Worm (Caenorhabditis elegans) whole organism, L4 larva: ENCODE measurements around the gene mfsd-13.2.

Experiments used
- D1046.2 ChIP-seq: fragments of 200-800 bp; sonication (Bioruptor generic); IDR thresholded peaks from 2 replicates; pipeline ENCODE4 v1.3.6; 2022; ENCODE audit warnings: missing genetic modification characterization, missing compliant biosample characterization
- F10B5.3 ChIP-seq: sonication (generic microtip); optimal IDR thresholded peaks from 2 replicates; lab custom pipeline; 2016; ENCODE audit warnings: mild to moderate bottlenecking, missing genetic modification characterization, missing compliant biosample characterization
- F44E2.7 ChIP-seq: fragments of 200-800 bp; sonication (Bioruptor generic); IDR thresholded peaks from 2 replicates; pipeline ENCODE4 v2.1.2; 2022; ENCODE audit warnings: missing genetic modification characterization, missing compliant biosample characterization
- F49E8.2 ChIP-seq: sonication (generic microtip); optimal IDR thresholded peaks from 2 replicates; lab custom pipeline; 2016; ENCODE audit warnings: missing compliant biosample characterization, mild to moderate bottlenecking, missing genetic modification characterization, borderline replicate concordance
- Y105C5A.15 ChIP-seq: fragments of 200-800 bp; sonication (Bioruptor generic); IDR thresholded peaks from 2 replicates; pipeline ENCODE4 v1.3.6; 2022; ENCODE audit warnings: missing genetic modification characterization, missing compliant biosample characterization
- Y48G9A.11 ChIP-seq: fragments of 200-800 bp; sonication (Bioruptor generic); IDR thresholded peaks from 2 replicates; pipeline ENCODE4 v1.3.6; 2022; ENCODE audit warnings: missing genetic modification reagents, missing genetic modification characterization, missing compliant biosample characterization
- ZK337.2 ChIP-seq: fragments of 200-800 bp; sonication (Bioruptor generic); IDR thresholded peaks from 2 replicates; pipeline ENCODE4 v1.3.6; 2022; ENCODE audit warnings: missing genetic modification reagents, missing genetic modification characterization, missing compliant biosample characterization
- aha-1 ChIP-seq: fragments of 150-350 bp; peaks from one replicate; lab custom pipeline; 2014; ENCODE audit warnings: missing biosample characterization, missing genetic modification characterization
- arid-1 ChIP-seq: fragments of 200-800 bp; sonication (Bioruptor generic); conservative IDR thresholded peaks from 2 replicates; pipeline ENCODE4 v1.3.6; 2022; ENCODE audit warnings: missing genetic modification reagents, missing genetic modification characterization, missing compliant biosample characterization
- attf-4 ChIP-seq: sonication (generic microtip); optimal IDR thresholded peaks from 3 replicates; lab custom pipeline; 2017; ENCODE audit warnings: missing biosample characterization, missing genetic modification characterization
- ceh-20 ChIP-seq: fragments of 200-800 bp; sonication (Bioruptor generic); IDR thresholded peaks from 2 replicates; pipeline ENCODE4 v1.3.6; 2022; ENCODE audit warnings: missing genetic modification reagents, missing genetic modification characterization, missing compliant biosample characterization
- ceh-44 ChIP-seq: fragments of 200-800 bp; sonication (Bioruptor generic); IDR thresholded peaks from 2 replicates; pipeline ENCODE4 v1.3.6; 2022; ENCODE audit warnings: missing genetic modification reagents, missing genetic modification characterization, missing compliant biosample characterization
- daf-12 ChIP-seq: fragments of 150-350 bp; optimal IDR thresholded peaks from 2 replicates; lab custom pipeline; 2014; ENCODE audit warnings: missing biosample characterization, missing genetic modification reagents, missing genetic modification characterization
- daf-19 ChIP-seq: fragments of 200-800 bp; sonication (Bioruptor generic); conservative IDR thresholded peaks from 2 replicates; pipeline ENCODE4 v1.3.6; 2022; ENCODE audit warnings: missing genetic modification characterization, missing compliant biosample characterization
- dpl-1 ChIP-seq: fragments of 150-350 bp; optimal IDR thresholded peaks from 2 replicates; lab custom pipeline; 2014; ENCODE audit warnings: missing biosample characterization, missing genetic modification reagents, missing genetic modification characterization
- dve-1 ChIP-seq: sonication (generic microtip); optimal IDR thresholded peaks from 2 replicates; lab custom pipeline; 2017; ENCODE audit warnings: antibody characterized with exemption, mild to moderate bottlenecking, missing genetic modification characterization, missing compliant biosample characterization; ENCODE audit not compliant: insufficient read depth
- fos-1 ChIP-seq: fragments of 150-350 bp; optimal IDR thresholded peaks from 2 replicates; lab custom pipeline; 2014; ENCODE audit warnings: missing biosample characterization, missing genetic modification characterization
- gei-8 ChIP-seq: fragments of 200-800 bp; sonication (Bioruptor generic); optimal IDR thresholded peaks from 2 replicates; lab custom pipeline; 2018; ENCODE audit warnings: mild to moderate bottlenecking, missing genetic modification characterization, missing compliant biosample characterization
- hlh-30 ChIP-seq: sonication (generic microtip); optimal IDR thresholded peaks from 2 replicates; lab custom pipeline; 2017; ENCODE audit warnings: antibody characterized with exemption, mild to moderate bottlenecking, missing genetic modification characterization, missing compliant biosample characterization; ENCODE audit not compliant: insufficient read depth
- hmg-1.1 ChIP-seq: fragments of 200-800 bp; sonication (Bioruptor generic); IDR thresholded peaks from 2 replicates; pipeline ENCODE4 v1.3.6; 2022; ENCODE audit warnings: missing genetic modification reagents, missing genetic modification characterization, missing compliant biosample characterization
- jun-1 ChIP-seq: fragments of 150-350 bp; optimal IDR thresholded peaks from 2 replicates; lab custom pipeline; 2014; ENCODE audit warnings: missing biosample characterization, missing genetic modification reagents, missing genetic modification characterization
- lin-13 ChIP-seq: fragments of 150-350 bp; optimal IDR thresholded peaks from 2 replicates; lab custom pipeline; 2014; ENCODE audit warnings: missing biosample characterization, missing genetic modification reagents, missing genetic modification characterization
- lin-15B ChIP-seq: fragments of 150-350 bp; sonication (generic microtip); optimal IDR thresholded peaks from 3 replicates; lab custom pipeline; 2014; ENCODE audit warnings: missing biosample characterization, missing genetic modification characterization
- lin-38 ChIP-seq: fragments of 200-800 bp; sonication (Bioruptor generic); IDR thresholded peaks from 2 replicates; pipeline ENCODE4 v1.3.6; 2022; ENCODE audit warnings: missing genetic modification reagents, missing genetic modification characterization, missing compliant biosample characterization
- lir-3 ChIP-seq: sonication (generic microtip); optimal IDR thresholded peaks from 2 replicates; lab custom pipeline; 2016; ENCODE audit warnings: mild to moderate bottlenecking, missing genetic modification characterization, missing compliant biosample characterization
- lsy-2 ChIP-seq, 2 experiments: fragments of 150-350 bp in 1 of 2; sonication (generic microtip) in 1 of 2; optimal IDR thresholded peaks; 2 replicates each; lab custom pipeline; 2014 to 2017; ENCODE audit warnings: missing biosample characterization in 2 of 2, missing genetic modification characterization in 2 of 2
- madf-9 ChIP-seq: fragments of 200-800 bp; sonication (Bioruptor generic); conservative IDR thresholded peaks from 2 replicates; pipeline ENCODE4 v1.3.6; 2022; ENCODE audit warnings: missing genetic modification reagents, missing genetic modification characterization, missing compliant biosample characterization
- mdt-29 ChIP-seq: fragments of 200-800 bp; sonication (Bioruptor generic); IDR thresholded peaks from 2 replicates; pipeline ENCODE4 v1.3.6; 2022; ENCODE audit warnings: missing genetic modification reagents, missing genetic modification characterization, missing compliant biosample characterization
- mep-1 ChIP-seq: fragments of 150-350 bp; sonication (generic microtip); optimal IDR thresholded peaks from 3 replicates; lab custom pipeline; 2014; ENCODE audit warnings: missing biosample characterization, missing genetic modification characterization
- mxl-2 ChIP-seq: fragments of 200-800 bp; sonication (Bioruptor generic); conservative IDR thresholded peaks from 2 replicates; pipeline ENCODE4 v1.3.6; 2022; ENCODE audit warnings: missing genetic modification reagents, missing genetic modification characterization, missing compliant biosample characterization
- nhr-11 ChIP-seq: fragments of 150-350 bp; optimal IDR thresholded peaks from 2 replicates; lab custom pipeline; 2014; ENCODE audit warnings: missing biosample characterization, missing genetic modification characterization
- nhr-25 ChIP-seq: sonication (generic microtip); optimal IDR thresholded peaks from 2 replicates; lab custom pipeline; 2017; ENCODE audit warnings: missing genetic modification characterization, mild to moderate bottlenecking, missing compliant biosample characterization, antibody characterized with exemption, moderate library complexity, borderline replicate concordance; ENCODE audit not compliant: insufficient read depth
- nhr-28 ChIP-seq: fragments of 150-350 bp; optimal IDR thresholded peaks from 2 replicates; lab custom pipeline; 2014; ENCODE audit warnings: missing biosample characterization, missing genetic modification characterization
- nhr-48 ChIP-seq: sonication (generic microtip); optimal IDR thresholded peaks from 2 replicates; lab custom pipeline; 2016; ENCODE audit warnings: mild to moderate bottlenecking, missing genetic modification characterization, missing compliant biosample characterization
- nhr-77 ChIP-seq: fragments of 150-350 bp; optimal IDR thresholded peaks from 2 replicates; lab custom pipeline; 2014; ENCODE audit warnings: missing biosample characterization, missing genetic modification characterization
- pqm-1 ChIP-seq: sonication (generic microtip); optimal IDR thresholded peaks from 2 replicates; lab custom pipeline; 2017; ENCODE audit warnings: missing biosample characterization, missing genetic modification characterization
- rbr-2 ChIP-seq: sonication (generic microtip); optimal IDR thresholded peaks from 2 replicates; lab custom pipeline; 2016; ENCODE audit warnings: missing genotype, missing genetic modification characterization, missing compliant biosample characterization
- spr-1 ChIP-seq: sonication (generic microtip); optimal IDR thresholded peaks from 2 replicates; lab custom pipeline; 2016; ENCODE audit warnings: mild to moderate bottlenecking, missing genetic modification characterization, missing compliant biosample characterization
- spr-3 ChIP-seq: fragments of 200-800 bp; sonication (Bioruptor generic); optimal IDR thresholded peaks from 2 replicates; lab custom pipeline; 2018; ENCODE audit warnings: mild to moderate bottlenecking, missing genetic modification characterization, missing compliant biosample characterization
- unc-130 ChIP-seq: sonication (generic microtip); optimal IDR thresholded peaks from 2 replicates; lab custom pipeline; 2016; ENCODE audit warnings: missing genetic modification reagents, missing genetic modification characterization, missing compliant biosample characterization
- unc-39 ChIP-seq: sonication (generic microtip); optimal IDR thresholded peaks from 2 replicates; lab custom pipeline; 2017; ENCODE audit warnings: missing biosample characterization, missing genetic modification characterization
- zfp-2 ChIP-seq: sonication (generic microtip); optimal IDR thresholded peaks from 2 replicates; lab custom pipeline; 2016; ENCODE audit warnings: mild to moderate bottlenecking, missing genetic modification characterization, missing compliant biosample characterization

The mfsd-13.2 gene

DNA sequence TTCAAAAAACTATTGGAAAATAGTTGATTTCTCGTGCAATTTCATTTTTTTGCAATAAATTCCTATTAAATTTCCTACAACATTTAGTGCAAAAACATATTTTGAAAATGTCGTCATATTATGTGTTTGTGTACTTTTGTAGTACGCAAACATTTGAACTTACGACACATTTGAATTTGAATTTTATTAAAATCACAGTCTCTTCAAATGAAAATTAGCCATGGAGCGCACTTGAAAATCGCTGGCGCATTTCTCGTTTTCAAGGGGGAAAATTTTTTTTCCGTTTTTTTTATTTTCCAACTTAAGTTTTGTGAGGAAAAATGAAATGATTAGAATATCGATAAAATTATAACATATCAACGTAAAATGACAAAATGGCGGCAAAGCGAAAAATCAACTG lies 18.1 kb downstream of the mfsd-13.2 start:
- TF ChIP-seq Y105C5A.15 (no peak), unc-39 (tag; lab: Kevin White, UChicago) (no peak), gei-8 (GFP tag; lab: Kevin White, UChicago) (no peak), unc-130 (GFP tag; lab: Kevin White, UChicago) (peak; percentile 32), ceh-20 (GFP tag; lab: Robert Waterston, UW) (no peak), hmg-1.1 (GFP tag; lab: Robert Waterston, UW) (no peak), madf-9 (no peak), dve-1 (peak; percentile 34), ceh-44 (GFP tag; lab: Robert Waterston, UW) (no peak), aha-1 (tag; lab: Kevin White, UChicago) (peak; percentile 72), rbr-2 (tag; lab: Kevin White, UChicago) (no peak), spr-3 (no peak), dpl-1 (GFP tag; lab: Kevin White, UChicago) (peak; percentile 21), nhr-48 (no peak), daf-19 (GFP tag; lab: Robert Waterston, UW) (no peak), nhr-77 (tag; lab: Kevin White, UChicago) (no peak), spr-1 (no peak), lin-15B (tag; lab: Kevin White, UChicago) (no peak), mxl-2 (no peak), daf-12 (tag; lab: Kevin White, UChicago) (no peak), nhr-25 (no peak), F49E8.2 (tag; lab: Kevin White, UChicago) (peak; percentile 50), lir-3 (tag; lab: Kevin White, UChicago) (no peak), hlh-30 (tag; lab: Kevin White, UChicago) (no peak), lin-38 (GFP tag; lab: Robert Waterston, UW) (peak; percentile 93), lsy-2 (tag; optimal IDR thresholded peaks at IDR 0.05; lab: Kevin White, UChicago) (peak in 1 of 2 experiments; percentile 79), lin-13 (GFP tag; lab: Kevin White, UChicago) (peak; percentile 17), F10B5.3 (no peak), mep-1 (peak; percentile 32)
- TF ChIP-seq, all 104 proteins: peak for 9

DNA sequence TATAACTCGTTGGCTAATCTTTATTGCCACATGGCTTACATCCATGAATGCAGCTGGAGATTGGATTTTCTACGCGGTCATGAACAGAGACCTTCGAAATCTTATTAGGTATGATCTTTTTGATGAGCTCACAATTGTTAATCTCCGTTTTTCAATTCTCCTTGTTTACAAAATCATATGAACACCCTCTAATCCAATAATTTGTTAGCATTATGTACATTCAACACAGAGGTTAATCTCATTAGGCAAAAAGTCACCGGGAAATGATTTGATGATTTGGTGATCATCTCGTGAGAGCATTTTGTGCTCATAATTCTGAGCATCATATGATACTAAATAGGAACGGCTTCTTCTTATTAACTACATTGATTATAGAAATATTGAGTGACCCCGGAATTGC lies 19.4 kb downstream of the mfsd-13.2 start:
- TF ChIP-seq nhr-28 = no peak
- no peak for TF ChIP-seq D1046.2
- TF ChIP-seq nhr-11 = no peak
- no peak for TF ChIP-seq ZK337.2 (GFP tag; lab: Robert Waterston, UW)
- TF ChIP-seq fos-1 = no peak
- TF ChIP-seq zfp-2 (tag; lab: Kevin White, UChicago) = no peak
- TF ChIP-seq gei-8 (GFP tag; lab: Kevin White, UChicago) = no peak
- TF ChIP-seq F44E2.7 = no peak
- no peak for TF ChIP-seq spr-3

DNA sequence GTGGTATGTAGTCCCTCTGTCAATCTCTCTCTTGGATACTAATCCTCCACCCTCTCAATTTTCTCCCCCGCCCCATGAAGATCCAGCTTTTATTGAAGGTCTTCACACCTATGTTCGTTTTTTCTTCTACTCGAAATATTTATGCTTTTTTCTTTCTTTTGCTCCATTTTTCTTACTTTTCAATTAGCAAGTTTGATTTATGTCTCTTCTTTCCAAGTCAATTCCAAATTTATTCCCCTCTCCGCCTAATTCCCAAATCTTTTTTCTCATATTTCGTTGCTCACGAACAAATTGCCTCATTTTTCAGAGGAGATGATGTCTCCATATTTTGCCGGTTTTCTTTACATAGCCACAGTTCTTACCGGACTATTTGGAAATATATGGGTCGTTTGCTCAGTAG lies 21.3 kb downstream of the mfsd-13.2 start, which contains the start of gene npr-31:
npr-31 (plus strand) TSS at position 301 of the 400 bp plus-strand sequence.
- TF ChIP-seq nhr-25 = no peak
- TF ChIP-seq jun-1 (tag; lab: Kevin White, UChicago) = no peak
- no peak for TF ChIP-seq pqm-1 (tag; lab: Kevin White, UChicago)
- TF ChIP-seq mdt-29 (GFP tag; lab: Robert Waterston, UW) = no peak
- TF ChIP-seq attf-4 (tag; lab: Kevin White, UChicago) = no peak
- TF ChIP-seq nhr-77 (tag; lab: Kevin White, UChicago) = no peak
- no peak for TF ChIP-seq Y48G9A.11 (GFP tag; lab: Robert Waterston, UW)
- no peak for TF ChIP-seq F49E8.2 (tag; lab: Kevin White, UChicago)
- no peak for TF ChIP-seq arid-1
- TF ChIP-seq, all 104 proteins: peak for 0
